Worm (Caenorhabditis elegans): Measurements from ENCODE around the gene sdz-35.
"Not testable (repeated sequence)": the region's sequence is repeated elsewhere in the genome, so short reads cannot be mapped to it uniquely, and the experiment has no call there.

- not testable (repeated sequence) for TF ChIP-seq ztf-23 (GFP tag; IDR thresholded peaks at IDR 0.05); tab-1 (GFP tag; IDR thresholded peaks at IDR 0.05); ztf-29 (GFP tag; IDR thresholded peaks at IDR 0.05); klf-2 (GFP tag; conservative IDR thresholded peaks at IDR 0.05); ref-1 (GFP tag; conservative IDR thresholded peaks at IDR 0.05); flt-1 (GFP tag; IDR thresholded peaks at IDR 0.05)
Observed at ce11 chrII:3191544-3191943, 17.0 kb downstream of the sdz-35 start, which contains the start of gene Y27F2A.9.

Data from whole organism, midembryonic.